Fruit fly (Drosophila melanogaster) whole organism, wandering third instar larva: Measurements from ENCODE around the gene DIP1.

Experiments used
- CG9705 ChIP-seq: fragments of 200-800 bp; sonication (Bioruptor generic); optimal IDR thresholded peaks from 2 replicates; lab custom pipeline; 2018; ENCODE audit warnings: missing biosample characterization, mild to moderate bottlenecking, missing genetic modification characterization
- GATAd ChIP-seq: sonication (Bioruptor generic); optimal IDR thresholded peaks from 2 replicates; lab custom pipeline; 2016; ENCODE audit warnings: missing biosample characterization, missing genetic modification characterization
- br ChIP-seq: fragments of 200-800 bp; sonication (Bioruptor generic); optimal IDR thresholded peaks from 2 replicates; lab custom pipeline; 2016; ENCODE audit warnings: missing biosample characterization, missing genetic modification characterization
- h ChIP-seq: fragments of 200-800 bp; sonication (Bioruptor generic); optimal IDR thresholded peaks from 3 replicates; lab custom pipeline; 2016; ENCODE audit warnings: missing biosample characterization, mild to moderate bottlenecking, missing genetic modification characterization

DNA sequence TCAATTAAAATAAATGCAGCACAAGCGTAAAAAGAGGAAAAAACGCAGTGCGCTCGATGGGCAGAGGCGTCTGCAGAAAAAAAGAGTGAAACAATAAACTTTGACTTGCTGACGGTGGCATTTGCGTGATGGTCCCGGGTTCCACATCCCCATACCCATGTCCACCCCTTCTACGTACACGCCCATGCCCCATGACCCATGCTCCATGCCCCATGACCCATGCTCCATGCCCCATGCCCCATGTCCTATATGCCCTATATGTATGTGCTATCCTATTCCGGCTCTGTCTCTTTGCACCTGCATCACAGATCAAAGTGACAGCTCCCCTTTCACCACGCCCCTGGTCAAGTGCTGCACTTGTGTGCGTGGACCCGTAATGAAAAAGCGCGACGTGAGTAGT lies 38.0 kb downstream of the DIP1 start:
- TF ChIP-seq GATAd (GFP tag; lab: Kevin White, UChicago) (no peak), br (GFP tag; lab: Kevin White, UChicago) (peak; percentile 4), CG9705 (GFP tag; lab: Kevin White, UChicago) (no peak), h (GFP tag; lab: Kevin White, UChicago) (no peak)
